Worm (Caenorhabditis elegans) whole organism, young adult: ENCODE data around the gene T23G5.2.

Experiments
- B0261.1 ChIP-seq: sonication (generic microtip); optimal IDR thresholded peaks from 2 replicates; lab custom pipeline; 2016; ENCODE audit warnings: mild to moderate bottlenecking, missing genetic modification characterization, moderate library complexity, missing compliant biosample characterization
- attf-6 ChIP-seq: fragments of 200-800 bp; sonication (Bioruptor generic); IDR thresholded peaks from 2 replicates; pipeline ENCODE4 v1.3.6; 2022; ENCODE audit warnings: missing genetic modification reagents, missing genetic modification characterization, missing compliant biosample characterization
- bed-1 ChIP-seq: fragments of 200-800 bp; sonication (Bioruptor generic); IDR thresholded peaks from 2 replicates; pipeline ENCODE4 v1.3.6; 2022; ENCODE audit warnings: missing genetic modification reagents, missing genetic modification characterization, missing compliant biosample characterization
- ccch-3 ChIP-seq: fragments of 200-800 bp; sonication (Bioruptor generic); optimal IDR thresholded peaks from 2 replicates; lab custom pipeline; 2018; ENCODE audit warnings: mild to moderate bottlenecking, missing genetic modification characterization, missing compliant biosample characterization
- mel-28 ChIP-seq: sonication (generic microtip); optimal IDR thresholded peaks from 2 replicates; lab custom pipeline; 2016; ENCODE audit warnings: borderline replicate concordance, mild to moderate bottlenecking, missing genetic modification characterization, missing compliant biosample characterization
- nhr-90 ChIP-seq: sonication (generic microtip); optimal IDR thresholded peaks from 2 replicates; lab custom pipeline; 2016; ENCODE audit warnings: missing genotype, mild to moderate bottlenecking, missing genetic modification characterization, missing compliant biosample characterization
- pha-4 ChIP-seq: fragments of 150-350 bp; sonication (generic microtip); optimal IDR thresholded peaks from 2 replicates; lab custom pipeline; 2014; ENCODE audit warnings: missing biosample characterization, missing genetic modification reagents, missing genetic modification characterization
- unc-62 ChIP-seq: fragments of 150-350 bp; optimal IDR thresholded peaks from 2 replicates; lab custom pipeline; 2014; ENCODE audit warnings: missing biosample characterization, missing genetic modification reagents, missing genetic modification characterization

- TF ChIP-seq B0261.1 (tag; lab: Kevin White, UChicago), result no peak
- TF ChIP-seq ccch-3, result no peak
- no peak for TF ChIP-seq unc-62 (GFP tag; lab: Kevin White, UChicago)
- TF ChIP-seq bed-1, result no peak
- no peak for TF ChIP-seq nhr-90 (tag; lab: Kevin White, UChicago)
- no peak for TF ChIP-seq attf-6 (GFP tag; lab: Robert Waterston, UW)
- TF ChIP-seq pha-4 (tag; lab: Kevin White, UChicago), result no peak
- TF ChIP-seq mel-28 (tag; lab: Kevin White, UChicago), result no peak
Observed at ce11 chrIII:9224986-9225385, 11.1 kb downstream of the T23G5.2 start.
